Fruit fly (Drosophila melanogaster) whole organism, embryonic: ENCODE measurements around the gene CG4839.

ENCODE experiments used
- Atf-2 ChIP-seq: fragments of 200-800 bp; sonication (Bioruptor generic); optimal IDR thresholded peaks from 2 replicates; lab custom pipeline; 2016; ENCODE audit warnings: missing biosample characterization, missing genetic modification characterization
- B-H2 ChIP-seq: fragments of 200-800 bp; sonication (Bioruptor generic); optimal IDR thresholded peaks from 2 replicates; lab custom pipeline; 2018; ENCODE audit warnings: missing biosample characterization, mild to moderate bottlenecking, missing genetic modification characterization
- Bdp1 ChIP-seq: fragments of 200-800 bp; sonication (Bioruptor generic); optimal IDR thresholded peaks from 3 replicates; lab custom pipeline; 2016; ENCODE audit warnings: missing biosample characterization, missing genetic modification characterization
- Bteb2 ChIP-seq: fragments of 200-800 bp; sonication (Bioruptor generic); optimal IDR thresholded peaks from 2 replicates; lab custom pipeline; 2016; ENCODE audit warnings: missing biosample characterization, missing genetic modification characterization
- CG11560 ChIP-seq: fragments of 200-800 bp; sonication (Bioruptor generic); IDR thresholded peaks from 3 replicates; pipeline ENCODE4 v1.3.6; 2022; ENCODE audit warnings: missing biosample characterization, missing genetic modification characterization
- CG13296 ChIP-seq: fragments of 200-800 bp; sonication (Bioruptor generic); optimal IDR thresholded peaks from 3 replicates; lab custom pipeline; 2018; ENCODE audit warnings: missing biosample characterization, mild to moderate bottlenecking, missing genetic modification characterization
- CG14860 ChIP-seq: fragments of 200-800 bp; sonication (Bioruptor generic); IDR thresholded peaks from 3 replicates; pipeline ENCODE4 v1.3.6; 2022; ENCODE audit warnings: missing biosample characterization, missing genetic modification characterization; ENCODE audit not compliant: partially characterized antibody
- CG15479 ChIP-seq: fragments of 200-800 bp; sonication (Bioruptor generic); optimal IDR thresholded peaks from 3 replicates; lab custom pipeline; 2019; ENCODE audit warnings: missing biosample characterization, mild to moderate bottlenecking, missing genetic modification characterization, moderate library complexity
- CG17385 ChIP-seq: fragments of 200-800 bp; sonication (Bioruptor generic); optimal IDR thresholded peaks from 3 replicates; lab custom pipeline; 2018; ENCODE audit warnings: missing biosample characterization, mild to moderate bottlenecking, missing genetic modification characterization
- CG2202 ChIP-seq: fragments of 200-800 bp; sonication (Bioruptor generic); optimal IDR thresholded peaks from 2 replicates; lab custom pipeline; 2018; ENCODE audit warnings: missing biosample characterization, mild to moderate bottlenecking, missing genetic modification characterization
- CG2889 ChIP-seq: fragments of 200-800 bp; sonication (Bioruptor generic); IDR thresholded peaks from 3 replicates; pipeline ENCODE4 v1.3.6; 2022; ENCODE audit warnings: missing biosample characterization, missing genetic modification characterization
- CG3065 ChIP-seq: fragments of 200-800 bp; sonication (Bioruptor generic); optimal IDR thresholded peaks from 2 replicates; lab custom pipeline; 2016; ENCODE audit warnings: missing biosample characterization, missing genetic modification characterization
- CG31388 ChIP-seq: fragments of 200-800 bp; sonication (Bioruptor generic); optimal IDR thresholded peaks from 2 replicates; lab custom pipeline; 2016; ENCODE audit warnings: missing biosample characterization, missing genetic modification characterization
- CG31441 ChIP-seq: fragments of 200-800 bp; sonication (Bioruptor generic); IDR thresholded peaks from 2 replicates; pipeline ENCODE4 v1.3.6; 2022; ENCODE audit warnings: missing biosample characterization, missing genetic modification characterization
- CG42726 ChIP-seq: fragments of 200-800 bp; sonication (Bioruptor generic); IDR thresholded peaks from 2 replicates; pipeline ENCODE4 v1.3.6; 2022; ENCODE audit warnings: missing biosample characterization, missing genetic modification characterization; ENCODE audit not compliant: partially characterized antibody
- CG4424 ChIP-seq: fragments of 200-800 bp; sonication (Bioruptor generic); optimal IDR thresholded peaks from 3 replicates; lab custom pipeline; 2016; ENCODE audit warnings: missing biosample characterization, missing genetic modification characterization
- CG7372 ChIP-seq: fragments of 200-800 bp; sonication (Bioruptor generic); IDR thresholded peaks from 2 replicates; pipeline ENCODE4 v1.3.6; 2022; ENCODE audit warnings: missing biosample characterization, missing genetic modification characterization
- CG7556 ChIP-seq: fragments of 200-800 bp; sonication (Bioruptor generic); optimal IDR thresholded peaks from 2 replicates; lab custom pipeline; 2017; ENCODE audit warnings: missing biosample characterization, mild to moderate bottlenecking, missing genetic modification characterization
- CG8359 ChIP-seq: fragments of 200-800 bp; sonication (Bioruptor generic); optimal IDR thresholded peaks from 2 replicates; lab custom pipeline; 2017; ENCODE audit warnings: missing biosample characterization, mild to moderate bottlenecking, missing genetic modification characterization, borderline replicate concordance
- CG9437 ChIP-seq: fragments of 200-800 bp; sonication (Bioruptor generic); optimal IDR thresholded peaks from 2 replicates; lab custom pipeline; 2018; ENCODE audit warnings: missing biosample characterization, mild to moderate bottlenecking, missing genetic modification characterization
- Dbx ChIP-seq: fragments of 200-800 bp; sonication (Bioruptor generic); IDR thresholded peaks from 3 replicates; pipeline ENCODE4 v1.3.6; 2022; ENCODE audit warnings: missing biosample characterization, missing genetic modification characterization
- Dfd ChIP-seq, 2 experiments: fragments of >200 bp; optimal IDR thresholded peaks; 2 replicates each; lab custom pipeline; 2017; ENCODE audit warnings: missing biosample characterization in 2 of 2, missing genetic modification characterization in 2 of 2
- Dll ChIP-seq: fragments of 200-800 bp; sonication (Bioruptor generic); IDR thresholded peaks from 4 replicates; pipeline ENCODE4 v1.3.6; 2022; ENCODE audit warnings: missing biosample characterization, missing genetic modification characterization; ENCODE audit not compliant: partially characterized antibody
- Dp ChIP-seq: fragments of 200-800 bp; sonication (Bioruptor generic); optimal IDR thresholded peaks from 2 replicates; lab custom pipeline; 2018; ENCODE audit warnings: missing biosample characterization, mild to moderate bottlenecking, missing genetic modification characterization, moderate library complexity
- Ets65A ChIP-seq: fragments of 200-800 bp; sonication (Bioruptor generic); peaks from one replicate; lab custom pipeline; 2016; ENCODE audit warnings: missing biosample characterization, missing genetic modification characterization
- HLH54F ChIP-seq: fragments of 200-800 bp; sonication (Bioruptor generic); optimal IDR thresholded peaks from 3 replicates; lab custom pipeline; 2016; ENCODE audit warnings: missing biosample characterization, missing genetic modification characterization
- Hey ChIP-seq: fragments of 200-800 bp; sonication (Bioruptor generic); optimal IDR thresholded peaks from 3 replicates; lab custom pipeline; 2018; ENCODE audit warnings: missing biosample characterization, mild to moderate bottlenecking, missing genetic modification characterization
- Kr ChIP-seq: fragments of 200-800 bp; sonication (Bioruptor generic); optimal IDR thresholded peaks from 2 replicates; lab custom pipeline; 2017; ENCODE audit warnings: missing biosample characterization, mild to moderate bottlenecking, missing genetic modification characterization
- Lhr ChIP-seq: fragments of 200-800 bp; sonication (Bioruptor generic); optimal IDR thresholded peaks from 3 replicates; lab custom pipeline; 2017; ENCODE audit warnings: mild to moderate bottlenecking, missing biosample characterization, missing genetic modification reagents, missing genetic modification characterization
- Meics ChIP-seq: fragments of 200-800 bp; sonication (Bioruptor generic); optimal IDR thresholded peaks from 2 replicates; lab custom pipeline; 2017; ENCODE audit warnings: missing biosample characterization, mild to moderate bottlenecking, missing genetic modification characterization
- Nf-YB ChIP-seq: fragments of 200-800 bp; sonication (Bioruptor generic); optimal IDR thresholded peaks from 3 replicates; lab custom pipeline; 2019; ENCODE audit warnings: missing biosample characterization, mild to moderate bottlenecking, missing genetic modification characterization, moderate library complexity
- Rfx ChIP-seq: fragments of 200-800 bp; sonication (Bioruptor generic); IDR thresholded peaks from 2 replicates; pipeline ENCODE4 v1.3.6; 2022; ENCODE audit warnings: missing biosample characterization, missing genetic modification characterization
- bab2 ChIP-seq: fragments of 200-800 bp; sonication (Bioruptor generic); optimal IDR thresholded peaks from 2 replicates; lab custom pipeline; 2016; ENCODE audit warnings: missing biosample characterization, missing genetic modification characterization
- bcd ChIP-seq: fragments of 200-800 bp; sonication (Bioruptor generic); optimal IDR thresholded peaks from 2 replicates; lab custom pipeline; 2017; ENCODE audit warnings: missing biosample characterization, mild to moderate bottlenecking, missing genetic modification characterization
- chif ChIP-seq, 2 experiments: fragments of 200-800 bp; sonication (Bioruptor generic); optimal IDR thresholded peaks; 3 replicates each; lab custom pipeline; 2016; ENCODE audit warnings: missing biosample characterization in 2 of 2, missing genetic modification characterization in 2 of 2
- disco-r ChIP-seq: fragments of 200-800 bp; sonication (Bioruptor generic); optimal IDR thresholded peaks from 2 replicates; lab custom pipeline; 2016; ENCODE audit warnings: missing biosample characterization, missing genetic modification characterization
- esg ChIP-seq: fragments of 200-800 bp; sonication (Bioruptor generic); conservative IDR thresholded peaks from 2 replicates; pipeline ENCODE4 v1.3.6; 2022; ENCODE audit warnings: missing biosample characterization, missing genetic modification characterization
- gfzf ChIP-seq: fragments of 200-800 bp; sonication (Bioruptor generic); optimal IDR thresholded peaks from 2 replicates; lab custom pipeline; 2016; ENCODE audit warnings: missing biosample characterization, mild to moderate bottlenecking, missing genetic modification characterization, moderate library complexity
- grn ChIP-seq: fragments of 200-800 bp; sonication (Bioruptor generic); optimal IDR thresholded peaks from 3 replicates; lab custom pipeline; 2017; ENCODE audit warnings: missing biosample characterization, missing genetic modification characterization
- insv ChIP-seq, 2 experiments: fragments of 200-800 bp; sonication (Bioruptor generic); optimal IDR thresholded peaks; 3 replicates each; lab custom pipeline; 2016 to 2018; ENCODE audit warnings: missing biosample characterization in 2 of 2, missing genetic modification characterization in 2 of 2
- jigr1 ChIP-seq: fragments of 200-800 bp; sonication (Bioruptor generic); IDR thresholded peaks from 3 replicates; pipeline ENCODE4 v1.3.6; 2022; ENCODE audit warnings: missing biosample characterization, missing genetic modification characterization
- maf-S ChIP-seq: fragments of 200-800 bp; sonication (Bioruptor generic); optimal IDR thresholded peaks from 2 replicates; lab custom pipeline; 2016; ENCODE audit warnings: missing biosample characterization, missing genetic modification characterization
- nom ChIP-seq: fragments of 200-800 bp; sonication (Bioruptor generic); optimal IDR thresholded peaks from 2 replicates; lab custom pipeline; 2017; ENCODE audit warnings: missing biosample characterization, missing genetic modification characterization, mild to moderate bottlenecking, moderate library complexity, missing genetic modification reagents
- prd ChIP-seq, 3 experiments: fragments of >200 bp in 2 of 3; fragments of 200-800 bp in 1 of 3; sonication (Bioruptor generic) in 1 of 3; optimal IDR thresholded peaks in 2 of 3; IDR thresholded peaks in 1 of 3; 2 replicates in 2 of 3; 3 replicates in 1 of 3; pipeline versions ENCODE4 v1.3.6 to Lab custom; 2017 to 2022; ENCODE audit warnings: missing biosample characterization in 1 of 3, missing genetic modification characterization in 1 of 3
- repo ChIP-seq: fragments of 200-800 bp; sonication (Bioruptor generic); optimal IDR thresholded peaks from 2 replicates; lab custom pipeline; 2016; ENCODE audit warnings: missing biosample characterization, missing genetic modification characterization
- row ChIP-seq: fragments of 200-800 bp; sonication (Bioruptor generic); IDR thresholded peaks from 3 replicates; pipeline ENCODE4 v1.3.6; 2022; ENCODE audit warnings: missing biosample characterization, missing genetic modification characterization
- sens ChIP-seq: fragments of 200-800 bp; sonication (Bioruptor generic); peaks from one replicate; lab custom pipeline; 2016; ENCODE audit warnings: missing biosample characterization, missing genetic modification characterization
- tap ChIP-seq: fragments of 200-800 bp; optimal IDR thresholded peaks from 3 replicates; lab custom pipeline; 2019; ENCODE audit warnings: missing biosample characterization, mild to moderate bottlenecking, missing genetic modification characterization, moderate library complexity
- toy ChIP-seq: fragments of 200-800 bp; sonication (Bioruptor generic); IDR thresholded peaks from 2 replicates; pipeline ENCODE4 v1.3.6; 2022; ENCODE audit warnings: missing biosample characterization, missing genetic modification characterization
- trem ChIP-seq: fragments of 200-800 bp; optimal IDR thresholded peaks from 3 replicates; lab custom pipeline; 2019; ENCODE audit warnings: missing biosample characterization, mild to moderate bottlenecking, missing genetic modification characterization, moderate library complexity
- unpg ChIP-seq: fragments of 200-800 bp; sonication (Bioruptor generic); optimal IDR thresholded peaks from 3 replicates; lab custom pipeline; 2018; ENCODE audit warnings: missing biosample characterization, mild to moderate bottlenecking, missing genetic modification characterization, moderate library complexity
- wor ChIP-seq: fragments of 200-800 bp; sonication (Bioruptor generic); IDR thresholded peaks from 2 replicates; pipeline ENCODE4 v1.3.6; 2022; ENCODE audit warnings: missing biosample characterization, missing genetic modification characterization

Gene CG4839

dm6 chr2L:10143334-10143733, 1.2 kb upstream of the CG4839 start (continued):
- TF ChIP-seq chif (GFP tag; optimal IDR thresholded peaks at IDR 0.05; lab: Kevin White, UChicago) = no peak
- no peak for TF ChIP-seq Atf-2
- TF ChIP-seq CG9437 = no peak
- TF ChIP-seq CG15479 = no peak
- TF ChIP-seq bcd (GFP tag; lab: Kevin White, UChicago) = peak; percentile 37
- no peak for TF ChIP-seq Dfd (GFP tag; optimal IDR thresholded peaks at IDR 0.05; lab: Kevin White, UChicago)
- peak; percentile 74 for TF ChIP-seq Meics (GFP tag; lab: Kevin White, UChicago)
- no peak for TF ChIP-seq CG42726 (GFP tag; lab: Robert Waterston, UW)
- no peak for TF ChIP-seq CG3065 (GFP tag; lab: Kevin White, UChicago)
- TF ChIP-seq B-H2 (GFP tag; lab: Kevin White, UChicago) = no peak
- TF ChIP-seq toy = 0 out of 2 replicates have a peak, but pooled peaks have one; percentile 18
- no peak for TF ChIP-seq Dll (GFP tag; lab: Robert Waterston, UW)
- peak; percentile 32; the same call in 1 of the 2 replicates for TF ChIP-seq CG31441 (GFP tag; lab: Robert Waterston, UW)
- no peak for TF ChIP-seq row (GFP tag; lab: Robert Waterston, UW)
- TF ChIP-seq CG14860 (GFP tag; lab: Robert Waterston, UW) = no peak
- no peak for TF ChIP-seq maf-S
- no peak for TF ChIP-seq Kr
- no peak for TF ChIP-seq CG7556
- no peak for TF ChIP-seq CG17385 (GFP tag; lab: Kevin White, UChicago)
- no peak for TF ChIP-seq CG2889 (GFP tag; lab: Robert Waterston, UW)
- TF ChIP-seq CG8359 (GFP tag; lab: Kevin White, UChicago) = peak; percentile 38
- TF ChIP-seq bab2 (GFP tag; lab: Kevin White, UChicago) = no peak
- no peak for TF ChIP-seq Lhr (GFP tag; lab: Kevin White, UChicago)
- TF ChIP-seq sens (GFP tag; lab: Kevin White, UChicago) = no peak
- no peak for TF ChIP-seq Dp
- no peak for TF ChIP-seq unpg (GFP tag; lab: Kevin White, UChicago)
- TF ChIP-seq insv (GFP tag; optimal IDR thresholded peaks at IDR 0.05; lab: Kevin White, UChicago) = no peak
- no peak for TF ChIP-seq HLH54F
- TF ChIP-seq wor (GFP tag; lab: Robert Waterston, UW) = no peak
- TF ChIP-seq tap = peak; percentile 51
- TF ChIP-seq CG13296 (GFP tag; lab: Kevin White, UChicago) = peak; percentile 78
- TF ChIP-seq nom (GFP tag; lab: Kevin White, UChicago) = no peak
- no peak for TF ChIP-seq repo (GFP tag; lab: Kevin White, UChicago)
- TF ChIP-seq esg = no peak
- peak; percentile 10 for TF ChIP-seq CG4424 (GFP tag; lab: Kevin White, UChicago)
- TF ChIP-seq gfzf (GFP tag; lab: Kevin White, UChicago) = no peak
- peak; percentile 52 for TF ChIP-seq Rfx (GFP tag; lab: Robert Waterston, UW)
- TF ChIP-seq Bteb2 (GFP tag; lab: Kevin White, UChicago) = no peak
- no peak for TF ChIP-seq CG7372 (GFP tag; lab: Robert Waterston, UW)
- TF ChIP-seq Dbx (GFP tag; lab: Robert Waterston, UW) = no peak
- no peak for TF ChIP-seq jigr1 (GFP tag; lab: Robert Waterston, UW)
- TF ChIP-seq grn (GFP tag; lab: Kevin White, UChicago) = no peak
- TF ChIP-seq CG31388 (GFP tag; lab: Kevin White, UChicago) = no peak
- peak; percentile 95 for TF ChIP-seq trem (tag; lab: Kevin White, UChicago)
- no peak for TF ChIP-seq CG11560
- no peak for TF ChIP-seq CG2202 (tag; lab: Kevin White, UChicago)
- no peak for TF ChIP-seq disco-r (GFP tag; lab: Kevin White, UChicago)
- no peak for TF ChIP-seq Hey (tag; lab: Kevin White, UChicago)
- TF ChIP-seq Ets65A (GFP tag; lab: Kevin White, UChicago) = no peak
- no peak for TF ChIP-seq Bdp1 (GFP tag; lab: Kevin White, UChicago)
- TF ChIP-seq Nf-YB (GFP tag; lab: Kevin White, UChicago) = no peak
- TF ChIP-seq prd (optimal IDR thresholded peaks at IDR 0.05; lab: Kevin White, UChicago) = no peak
- TF ChIP-seq prd (GFP tag; IDR thresholded peaks at IDR 0.05; lab: Robert Waterston, UW) = no peak
